Worm (Caenorhabditis elegans) whole organism, L1 larva: ENCODE measurements around the gene K01D12.10.

ENCODE experiments used
- blmp-1 ChIP-seq: fragments of 150-350 bp; optimal IDR thresholded peaks from 2 replicates; lab custom pipeline; 2014; ENCODE audit warnings: missing biosample characterization, missing genetic modification characterization
- ceh-63 ChIP-seq: fragments of 200-800 bp; sonication (Bioruptor generic); optimal IDR thresholded peaks from 2 replicates; lab custom pipeline; 2018; ENCODE audit warnings: mild to moderate bottlenecking, missing genetic modification characterization, missing compliant biosample characterization
- ces-1 ChIP-seq: fragments of 150-350 bp; optimal IDR thresholded peaks from 2 replicates; lab custom pipeline; 2014; ENCODE audit warnings: missing biosample characterization, missing genetic modification reagents, missing genetic modification characterization
- dpl-1 ChIP-seq, 3 experiments: fragments of 150-350 bp in 2 of 3; sonication (generic microtip) in 1 of 3; optimal IDR thresholded peaks; 2 replicates each; lab custom pipeline; 2014 to 2017; ENCODE audit warnings: missing biosample characterization in 3 of 3, missing genetic modification characterization in 3 of 3, missing genetic modification reagents in 3 of 3
- egl-27 ChIP-seq, 2 experiments: fragments of 150-350 bp in 1 of 2; sonication (generic microtip); optimal IDR thresholded peaks; 3 replicates each; lab custom pipeline; 2017 to 2018; ENCODE audit warnings: missing biosample characterization in 2 of 2, missing genetic modification characterization in 2 of 2, missing genetic modification reagents in 2 of 2
- elt-3 ChIP-seq, 6 experiments: fragments of 150-350 bp in 1 of 6; sonication (generic microtip); optimal IDR thresholded peaks; 2 replicates each; lab custom pipeline; 2017 to 2018; ENCODE audit warnings: missing biosample characterization in 6 of 6, missing genetic modification characterization in 6 of 6, inconsistent platforms in 1 of 6
- fkh-10 ChIP-seq: sonication (generic microtip); optimal IDR thresholded peaks from 2 replicates; lab custom pipeline; 2017; ENCODE audit warnings: missing biosample characterization, missing genetic modification reagents, missing genetic modification characterization
- jun-1 ChIP-seq: fragments of 150-350 bp; optimal IDR thresholded peaks from 2 replicates; lab custom pipeline; 2014; ENCODE audit warnings: missing biosample characterization, missing genetic modification reagents, missing genetic modification characterization
- lir-3 ChIP-seq: sonication (generic microtip); optimal IDR thresholded peaks from 2 replicates; lab custom pipeline; 2016; ENCODE audit warnings: mild to moderate bottlenecking, missing genetic modification characterization, moderate library complexity, missing compliant biosample characterization; ENCODE audit not compliant: poor library complexity
- nhr-237 ChIP-seq: fragments of 150-350 bp; optimal IDR thresholded peaks from 2 replicates; lab custom pipeline; 2014; ENCODE audit warnings: missing biosample characterization, missing genetic modification characterization
- rnt-1 ChIP-seq: sonication (generic microtip); optimal IDR thresholded peaks from 2 replicates; lab custom pipeline; 2016; ENCODE audit warnings: mild to moderate bottlenecking, missing genetic modification characterization, moderate library complexity, missing compliant biosample characterization
- ztf-11 ChIP-seq, 2 experiments: sonication (generic microtip); optimal IDR thresholded peaks; 2 replicates each; lab custom pipeline; 2016 to 2017; ENCODE audit warnings: missing genetic modification characterization in 2 of 2, missing biosample characterization in 1 of 2, missing compliant biosample characterization in 1 of 2

DNA sequence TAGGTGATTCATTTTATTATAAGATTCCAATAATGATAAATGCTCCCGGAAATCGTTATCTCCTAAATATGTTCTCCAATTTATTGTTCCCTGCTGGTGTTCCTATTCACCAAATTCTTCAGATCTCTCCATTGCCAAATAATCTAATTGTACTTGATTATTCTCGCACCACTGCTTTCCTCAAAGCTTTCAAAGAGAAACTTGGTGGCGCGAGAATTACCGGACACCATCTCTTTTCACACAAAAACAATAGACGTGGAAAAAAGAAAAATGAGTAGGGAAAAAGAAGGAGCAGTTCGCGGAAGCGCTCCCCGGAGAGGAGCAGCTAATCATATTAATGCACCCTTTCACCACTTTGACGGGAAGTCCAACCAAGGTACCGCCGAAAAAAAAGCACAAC, 15.3 kb downstream of the K01D12.10 start:
- TF ChIP-seq ces-1 (GFP tag; lab: Kevin White, UChicago) (no peak), ceh-63 (GFP tag; lab: Kevin White, UChicago) (no peak), elt-3 (tag; optimal IDR thresholded peaks at IDR 0.05; lab: Kevin White, UChicago) (no peak), dpl-1 (GFP tag; optimal IDR thresholded peaks at IDR 0.05; lab: Kevin White, UChicago) (no peak), fkh-10 (GFP tag; lab: Kevin White, UChicago) (no peak), ztf-11 (tag; optimal IDR thresholded peaks at IDR 0.05; lab: Kevin White, UChicago) (no peak), nhr-237 (tag; lab: Kevin White, UChicago) (no peak), lir-3 (tag; lab: Kevin White, UChicago) (no peak), blmp-1 (no peak), jun-1 (tag; lab: Kevin White, UChicago) (no peak), rnt-1 (tag; lab: Kevin White, UChicago) (no peak), egl-27 (tag; optimal IDR thresholded peaks at IDR 0.05; lab: Kevin White, UChicago) (no peak)
